Worm (Caenorhabditis elegans) whole organism, L4/young adult: ENCODE data around the gene stdh-3.

Experiments
- W03F9.2 ChIP-seq: fragments of 150-350 bp; optimal IDR thresholded peaks from 2 replicates; lab custom pipeline; 2014; ENCODE audit warnings: missing biosample characterization, missing genetic modification characterization
- him-1 ChIP-seq: sonication (generic microtip); optimal IDR thresholded peaks from 2 replicates; lab custom pipeline; 2016; ENCODE audit warnings: missing genotype, missing genetic modification reagents, missing genetic modification characterization, missing compliant biosample characterization

ce11 chrV:13906166-13906565 is 1.8 kb downstream of the stdh-3 start, which contains the start of gene stdh-1:
- TF ChIP-seq him-1 (tag; lab: Kevin White, UChicago) (no peak), W03F9.2 (tag; lab: Kevin White, UChicago) (no peak)
